Fruit fly (Drosophila melanogaster) whole organism, embryonic: ENCODE measurements around the gene Pxd.

Source experiments
- Adf1 ChIP-seq: fragments of 200-800 bp; sonication (Bioruptor generic); IDR thresholded peaks from 2 replicates; pipeline ENCODE4 v1.3.6; 2022; ENCODE audit warnings: missing biosample characterization, missing genetic modification characterization
- CG1233 ChIP-seq: fragments of 200-800 bp; sonication (Bioruptor generic); optimal IDR thresholded peaks from 4 replicates; lab custom pipeline; 2018; ENCODE audit warnings: missing biosample characterization, mild to moderate bottlenecking, missing genetic modification characterization
- CG12744 ChIP-seq: fragments of 200-800 bp; sonication (Bioruptor generic); optimal IDR thresholded peaks from 2 replicates; lab custom pipeline; 2016; ENCODE audit warnings: missing biosample characterization, missing genetic modification characterization
- CG14710 ChIP-seq: fragments of 200-800 bp; sonication (Bioruptor generic); optimal IDR thresholded peaks from 3 replicates; lab custom pipeline; 2019; ENCODE audit warnings: missing biosample characterization, mild to moderate bottlenecking, missing genetic modification characterization, moderate library complexity
- CG1603 ChIP-seq: fragments of 200-800 bp; sonication (Bioruptor generic); optimal IDR thresholded peaks from 2 replicates; lab custom pipeline; 2019; ENCODE audit warnings: missing biosample characterization, mild to moderate bottlenecking, missing genetic modification characterization, moderate library complexity
- CG1792 ChIP-seq: fragments of 200-800 bp; sonication (Bioruptor generic); optimal IDR thresholded peaks from 2 replicates; lab custom pipeline; 2016; ENCODE audit warnings: missing biosample characterization, missing genetic modification characterization
- CG2120 ChIP-seq: fragments of 200-800 bp; sonication (Bioruptor generic); optimal IDR thresholded peaks from 3 replicates; lab custom pipeline; 2016; ENCODE audit warnings: missing biosample characterization, missing genetic modification characterization
- CG2129 ChIP-seq: fragments of 200-800 bp; sonication (Bioruptor generic); IDR thresholded peaks from 2 replicates; pipeline ENCODE4 v1.3.6; 2022; ENCODE audit warnings: missing biosample characterization, missing genetic modification characterization; ENCODE audit not compliant: partially characterized antibody
- CG2712 ChIP-seq: fragments of 200-800 bp; optimal IDR thresholded peaks from 3 replicates; lab custom pipeline; 2019; ENCODE audit warnings: missing biosample characterization, mild to moderate bottlenecking, missing genetic modification characterization, moderate library complexity
- CG31441 ChIP-seq: fragments of 200-800 bp; sonication (Bioruptor generic); IDR thresholded peaks from 2 replicates; pipeline ENCODE4 v1.3.6; 2022; ENCODE audit warnings: missing biosample characterization, missing genetic modification characterization
- CG33557 ChIP-seq: fragments of 200-800 bp; sonication (Bioruptor generic); optimal IDR thresholded peaks from 2 replicates; lab custom pipeline; 2019; ENCODE audit warnings: missing biosample characterization, mild to moderate bottlenecking, missing genetic modification characterization, moderate library complexity
- CG4854 ChIP-seq: fragments of 200-800 bp; sonication (Bioruptor generic); optimal IDR thresholded peaks from 2 replicates; lab custom pipeline; 2016; ENCODE audit warnings: missing biosample characterization, missing genetic modification characterization, inconsistent platforms
- CG5180 ChIP-seq: fragments of 200-800 bp; sonication (Bioruptor generic); optimal IDR thresholded peaks from 3 replicates; lab custom pipeline; 2017; ENCODE audit warnings: missing biosample characterization, missing genetic modification characterization, mild to moderate bottlenecking, moderate library complexity, missing genetic modification reagents
- CG6791 ChIP-seq: fragments of 200-800 bp; sonication (Bioruptor generic); IDR thresholded peaks from 3 replicates; pipeline ENCODE4 v1.3.6; 2022; ENCODE audit warnings: missing biosample characterization, missing genetic modification characterization; ENCODE audit not compliant: partially characterized antibody
- CG7786 ChIP-seq: fragments of 200-800 bp; sonication (Bioruptor generic); optimal IDR thresholded peaks from 2 replicates; lab custom pipeline; 2016; ENCODE audit warnings: missing biosample characterization, missing genetic modification characterization
- D ChIP-seq, 2 experiments: fragments of 200-800 bp in 1 of 2; fragments of >200 bp in 1 of 2; sonication (Bioruptor generic) in 1 of 2; optimal IDR thresholded peaks; 2 replicates in 1 of 2; 3 replicates in 1 of 2; lab custom pipeline; 2017; ENCODE audit warnings: mild to moderate bottlenecking in 1 of 2, missing biosample characterization in 1 of 2, missing genetic modification characterization in 1 of 2, missing genetic modification reagents in 1 of 2
- HHEX ChIP-seq: fragments of 200-800 bp; sonication (Bioruptor generic); optimal IDR thresholded peaks from 3 replicates; lab custom pipeline; 2017; ENCODE audit warnings: missing biosample characterization, mild to moderate bottlenecking, missing genetic modification characterization, missing genetic modification reagents
- HLH3B ChIP-seq: fragments of 200-800 bp; sonication (Bioruptor generic); IDR thresholded peaks from 2 replicates; pipeline ENCODE4 v1.3.6; 2022; ENCODE audit warnings: missing biosample characterization, missing genetic modification characterization
- Hmx ChIP-seq: fragments of 200-800 bp; sonication (Bioruptor generic); optimal IDR thresholded peaks from 2 replicates; lab custom pipeline; 2016; ENCODE audit warnings: missing biosample characterization, missing genetic modification characterization
- Lim3 ChIP-seq: fragments of 200-800 bp; sonication (Bioruptor generic); IDR thresholded peaks from 2 replicates; pipeline ENCODE4 v1.3.6; 2022; ENCODE audit warnings: missing biosample characterization, missing genetic modification characterization
- Mes4 ChIP-seq: fragments of 200-800 bp; sonication (Bioruptor generic); optimal IDR thresholded peaks from 2 replicates; lab custom pipeline; 2016; ENCODE audit warnings: missing biosample characterization, missing genetic modification characterization
- Rfx ChIP-seq: fragments of 200-800 bp; sonication (Bioruptor generic); IDR thresholded peaks from 2 replicates; pipeline ENCODE4 v1.3.6; 2022; ENCODE audit warnings: missing biosample characterization, missing genetic modification characterization
- Trl ChIP-seq, 3 experiments: fragments of >200 bp in 2 of 3; fragments of 200-800 bp in 1 of 3; sonication (Bioruptor generic) in 1 of 3; optimal IDR thresholded peaks; 2 replicates in 1 of 3; 3 replicates in 2 of 3; lab custom pipeline; 2016 to 2017; ENCODE audit warnings: missing biosample characterization in 1 of 3, missing genetic modification characterization in 1 of 3
- Vsx1 ChIP-seq: fragments of 200-800 bp; sonication (Bioruptor generic); optimal IDR thresholded peaks from 2 replicates; lab custom pipeline; 2017; ENCODE audit warnings: missing biosample characterization, mild to moderate bottlenecking, missing genetic modification characterization, missing genetic modification reagents
- Xbp1 ChIP-seq: fragments of 200-800 bp; sonication (Bioruptor generic); optimal IDR thresholded peaks from 3 replicates; lab custom pipeline; 2016; ENCODE audit warnings: missing biosample characterization, mild to moderate bottlenecking, missing genetic modification characterization
- cato ChIP-seq: fragments of 200-800 bp; sonication (Bioruptor generic); optimal IDR thresholded peaks from 2 replicates; lab custom pipeline; 2016; ENCODE audit warnings: missing biosample characterization, missing genetic modification characterization, borderline replicate concordance
- cg ChIP-seq: fragments of 200-800 bp; sonication (Bioruptor generic); optimal IDR thresholded peaks from 3 replicates; lab custom pipeline; 2019; ENCODE audit warnings: missing biosample characterization, mild to moderate bottlenecking, missing genetic modification characterization, moderate library complexity
- corto ChIP-seq: fragments of 200-800 bp; sonication (Bioruptor generic); optimal IDR thresholded peaks from 2 replicates; lab custom pipeline; 2016; ENCODE audit warnings: missing biosample characterization, mild to moderate bottlenecking, missing genetic modification characterization, moderate library complexity
- dmrt99B ChIP-seq: fragments of 200-800 bp; sonication (Bioruptor generic); optimal IDR thresholded peaks from 2 replicates; lab custom pipeline; 2018; ENCODE audit warnings: missing biosample characterization, mild to moderate bottlenecking, missing genetic modification characterization, moderate library complexity
- ftz-f1 ChIP-seq: fragments of 200-800 bp; sonication (Bioruptor generic); optimal IDR thresholded peaks from 2 replicates; lab custom pipeline; 2016; ENCODE audit warnings: missing biosample characterization, missing genetic modification characterization
- gcm2 ChIP-seq: fragments of 200-800 bp; sonication (Bioruptor generic); optimal IDR thresholded peaks from 2 replicates; lab custom pipeline; 2016; ENCODE audit warnings: missing biosample characterization, missing genetic modification characterization
- gt ChIP-seq: fragments of 200-800 bp; sonication (Bioruptor generic); IDR thresholded peaks from 2 replicates; pipeline ENCODE4 v1.3.6; 2022; ENCODE audit warnings: missing biosample characterization, missing genetic modification characterization
- hth ChIP-seq: fragments of >200 bp; optimal IDR thresholded peaks from 2 replicates; lab custom pipeline; 2017; ENCODE audit warnings: inconsistent platforms
- ken ChIP-seq: fragments of 200-800 bp; sonication (Bioruptor generic); IDR thresholded peaks from 3 replicates; pipeline ENCODE4 v1.3.6; 2022; ENCODE audit warnings: missing biosample characterization, missing genetic modification characterization
- mirr ChIP-seq: fragments of 200-800 bp; sonication (Bioruptor generic); optimal IDR thresholded peaks from 3 replicates; lab custom pipeline; 2018; ENCODE audit warnings: missing biosample characterization, mild to moderate bottlenecking, missing genetic modification characterization
- pho ChIP-seq: fragments of 200-800 bp; sonication (Bioruptor generic); optimal IDR thresholded peaks from 2 replicates; lab custom pipeline; 2016; ENCODE audit warnings: missing biosample characterization, missing genetic modification characterization
- prd ChIP-seq, 3 experiments: fragments of >200 bp in 2 of 3; fragments of 200-800 bp in 1 of 3; sonication (Bioruptor generic) in 1 of 3; optimal IDR thresholded peaks in 2 of 3; IDR thresholded peaks in 1 of 3; 2 replicates in 2 of 3; 3 replicates in 1 of 3; pipeline versions ENCODE4 v1.3.6 to Lab custom; 2017 to 2022; ENCODE audit warnings: missing biosample characterization in 1 of 3, missing genetic modification characterization in 1 of 3
- row ChIP-seq: fragments of 200-800 bp; sonication (Bioruptor generic); IDR thresholded peaks from 3 replicates; pipeline ENCODE4 v1.3.6; 2022; ENCODE audit warnings: missing biosample characterization, missing genetic modification characterization
- sima ChIP-seq: fragments of 200-800 bp; sonication (Bioruptor generic); optimal IDR thresholded peaks from 2 replicates; lab custom pipeline; 2016; ENCODE audit warnings: missing biosample characterization, missing genetic modification characterization
- sna ChIP-seq: fragments of 200-800 bp; sonication (Bioruptor generic); IDR thresholded peaks from 2 replicates; pipeline ENCODE4 v1.3.6; 2022; ENCODE audit warnings: missing biosample characterization, missing genetic modification characterization; ENCODE audit not compliant: partially characterized antibody
- tio ChIP-seq: fragments of 200-800 bp; sonication (Bioruptor generic); optimal IDR thresholded peaks from 2 replicates; lab custom pipeline; 2017; ENCODE audit warnings: missing biosample characterization, missing genetic modification characterization, inconsistent platforms
- tll ChIP-seq, 2 experiments: fragments of 200-800 bp in 1 of 2; fragments of >200 bp in 1 of 2; sonication (Bioruptor generic) in 1 of 2; optimal IDR thresholded peaks; 2 replicates each; lab custom pipeline; 2017 to 2019; ENCODE audit warnings: missing biosample characterization in 2 of 2, missing genetic modification characterization in 2 of 2, mild to moderate bottlenecking in 1 of 2, moderate library complexity in 1 of 2
- twi ChIP-seq: fragments of 200-800 bp; optimal IDR thresholded peaks from 2 replicates; lab custom pipeline; 2019; ENCODE audit warnings: missing biosample characterization, mild to moderate bottlenecking, missing genetic modification characterization, moderate library complexity
- wek ChIP-seq: fragments of 200-800 bp; sonication (Bioruptor generic); optimal IDR thresholded peaks from 3 replicates; lab custom pipeline; 2018; ENCODE audit warnings: missing biosample characterization, mild to moderate bottlenecking, missing genetic modification characterization, moderate library complexity
- zen ChIP-seq: fragments of 200-800 bp; sonication (Bioruptor generic); optimal IDR thresholded peaks from 3 replicates; lab custom pipeline; 2018; ENCODE audit warnings: missing biosample characterization, mild to moderate bottlenecking, missing genetic modification characterization, moderate library complexity
- zen2 ChIP-seq: fragments of 200-800 bp; sonication (Bioruptor generic); IDR thresholded peaks from 3 replicates; pipeline ENCODE4 v1.3.6; 2022; ENCODE audit warnings: missing biosample characterization, missing genetic modification characterization; ENCODE audit not compliant: partially characterized antibody

Pxd gene

DNA sequence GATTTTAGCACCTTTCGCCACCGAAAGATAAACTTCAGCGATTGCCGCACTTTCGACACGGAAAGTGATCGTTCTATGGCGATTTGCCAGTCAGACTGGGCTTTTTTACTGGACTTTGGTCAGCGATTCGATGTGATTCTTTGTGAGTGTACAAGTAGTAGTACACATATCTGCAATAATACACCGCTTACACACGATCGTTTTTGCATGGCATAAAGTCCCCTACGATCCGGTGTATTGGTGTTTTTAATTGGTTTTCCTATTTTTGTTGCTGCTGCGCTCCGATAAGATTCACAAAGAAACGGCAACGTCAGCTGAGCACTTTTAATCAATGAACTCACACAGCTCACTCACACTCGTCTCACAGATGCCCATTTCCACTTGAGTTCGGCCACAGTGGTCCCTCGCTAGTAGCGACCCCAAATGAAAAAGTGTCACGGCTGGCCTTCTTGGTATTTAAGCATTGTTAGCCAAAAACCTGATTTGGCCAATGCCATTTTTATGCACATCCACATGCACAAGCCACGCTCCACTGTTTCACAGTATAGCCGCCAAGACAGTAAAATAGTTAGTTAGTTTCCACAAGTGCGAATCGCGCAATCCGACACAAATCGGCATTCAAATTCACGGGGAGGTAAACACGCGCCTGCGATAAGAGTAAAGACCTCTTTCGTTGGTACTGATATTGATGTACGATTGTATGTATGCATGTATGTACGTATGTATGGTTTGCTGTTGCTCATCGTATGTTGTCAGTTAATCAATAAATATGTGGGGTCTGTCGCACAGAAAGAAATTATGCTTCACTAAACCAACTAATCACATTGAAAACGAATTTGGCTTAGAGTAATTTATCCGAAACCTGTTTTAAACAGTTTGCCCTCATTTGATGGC, 27.9 kb upstream of the Pxd start (continued):
- TF ChIP-seq zen2 = no peak
- peak; percentile 90 for TF ChIP-seq Lim3 (GFP tag; lab: Robert Waterston, UW)
- peak; percentile 78 for TF ChIP-seq CG2712
- TF ChIP-seq Xbp1 (GFP tag; lab: Kevin White, UChicago) = peak; percentile 93
- TF ChIP-seq HLH3B (GFP tag; lab: Robert Waterston, UW) = peak; percentile 88
- TF ChIP-seq prd (optimal IDR thresholded peaks at IDR 0.05; lab: Kevin White, UChicago) = no peak
- TF ChIP-seq prd (GFP tag; IDR thresholded peaks at IDR 0.05; lab: Robert Waterston, UW) = peak; percentile 97
- peak; percentile 90 for TF ChIP-seq dmrt99B (tag; lab: Kevin White, UChicago)
- peak; percentile 76 for TF ChIP-seq sima (GFP tag; lab: Kevin White, UChicago)
- TF ChIP-seq Mes4 (GFP tag; lab: Kevin White, UChicago) = peak; percentile 81
- TF ChIP-seq row (GFP tag; lab: Robert Waterston, UW) = peak; percentile 98
- TF ChIP-seq tio (GFP tag; lab: Kevin White, UChicago) = peak; percentile 82
- peak; percentile 78 for TF ChIP-seq wek (GFP tag; lab: Kevin White, UChicago)
- TF ChIP-seq CG5180 = peak; percentile 70
- peak; percentile 59 for TF ChIP-seq twi
- TF ChIP-seq Trl (optimal IDR thresholded peaks at IDR 0.05; lab: Kevin White, UChicago) = no peak
- TF ChIP-seq Trl (GFP tag; optimal IDR thresholded peaks at IDR 0.05; lab: Kevin White, UChicago) = peak; percentile 93
- TF ChIP-seq ftz-f1 (GFP tag; lab: Kevin White, UChicago) = peak; percentile 87
- TF ChIP-seq gt (GFP tag; lab: Robert Waterston, UW) = peak; percentile 81
- TF ChIP-seq CG2129 (GFP tag; lab: Robert Waterston, UW) = no peak
- TF ChIP-seq Hmx = peak; percentile 77
- peak; percentile 98 for TF ChIP-seq mirr (GFP tag; lab: Kevin White, UChicago)
- peak; percentile 48 for TF ChIP-seq cg (GFP tag; lab: Kevin White, UChicago)
- peak; percentile 99 for TF ChIP-seq CG2120 (GFP tag; lab: Kevin White, UChicago)
- peak; percentile 70 for TF ChIP-seq corto (GFP tag; lab: Kevin White, UChicago)
- TF ChIP-seq ken (GFP tag; lab: Robert Waterston, UW) = peak; percentile 95
- TF ChIP-seq Rfx (GFP tag; lab: Robert Waterston, UW) = peak; percentile 99
- peak; percentile 92 for TF ChIP-seq HHEX
- no peak for TF ChIP-seq hth (lab: Kevin White, UChicago)
- peak; percentile 88 for TF ChIP-seq CG4854 (GFP tag; lab: Kevin White, UChicago)
- no peak for TF ChIP-seq tll (GFP tag; optimal IDR thresholded peaks at IDR 0.05; lab: Kevin White, UChicago)
- peak; percentile 57 for TF ChIP-seq zen (tag; lab: Kevin White, UChicago)
- TF ChIP-seq CG33557 (GFP tag; lab: Kevin White, UChicago) = peak; percentile 33
- 0 out of 3 replicates have a peak, but pooled peaks have one; percentile 34 for TF ChIP-seq CG6791
- TF ChIP-seq CG14710 (tag; lab: Kevin White, UChicago) = peak; percentile 11
- TF ChIP-seq Adf1 = peak; percentile 90
- TF ChIP-seq CG1792 (GFP tag; lab: Kevin White, UChicago) = peak; percentile 94
- peak; percentile 80 for TF ChIP-seq gcm2 (GFP tag; lab: Kevin White, UChicago)
- peak; percentile 73 for TF ChIP-seq Vsx1 (GFP tag; lab: Kevin White, UChicago)
- TF ChIP-seq sna (GFP tag; lab: Robert Waterston, UW) = no peak
- TF ChIP-seq D (optimal IDR thresholded peaks at IDR 0.05; lab: Kevin White, UChicago) = no peak
- peak; percentile 45 for TF ChIP-seq D (GFP tag; optimal IDR thresholded peaks at IDR 0.05; lab: Kevin White, UChicago)
- peak; percentile 79 for TF ChIP-seq CG31441 (GFP tag; lab: Robert Waterston, UW)
- TF ChIP-seq cato (GFP tag; lab: Kevin White, UChicago) = peak; percentile 57
- TF ChIP-seq CG12744 (GFP tag; lab: Kevin White, UChicago) = peak; percentile 91
- peak; percentile 91 for TF ChIP-seq CG1603
- TF ChIP-seq CG7786 (GFP tag; lab: Kevin White, UChicago) = peak; percentile 98
- peak; percentile 95 for TF ChIP-seq pho (GFP tag; lab: Kevin White, UChicago)
- TF ChIP-seq CG1233 = peak; percentile 86
